Worm (Caenorhabditis elegans): ENCODE results near the gene cgt-2.

DNA sequence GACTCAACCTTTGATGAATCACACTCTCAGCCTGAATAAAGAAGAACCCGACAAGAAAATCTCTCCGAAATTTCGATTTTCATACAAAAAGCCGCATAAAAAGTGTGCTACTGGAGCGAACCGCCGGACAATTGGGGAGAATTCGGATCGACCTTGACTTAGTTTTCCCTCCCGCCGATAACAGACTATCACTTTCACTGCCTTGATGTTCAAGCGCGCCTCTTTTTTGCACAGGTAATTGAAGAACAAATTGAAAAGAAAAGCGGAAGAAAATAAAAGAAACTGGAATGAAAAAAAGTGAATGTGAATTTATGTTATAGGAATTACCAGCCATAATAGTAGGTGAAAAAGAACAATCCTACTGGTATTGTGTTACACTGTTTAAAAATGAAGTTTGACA lies 9.1 kb upstream of the cgt-2 start:
- TF ChIP-seq med-1 (GFP tag; optimal IDR thresholded peaks at IDR 0.05; ENCODE audit: insufficient read depth) (no peak), tab-1 (GFP tag; IDR thresholded peaks at IDR 0.05) (no peak), flt-1 (GFP tag; IDR thresholded peaks at IDR 0.05) (no peak), klf-2 (GFP tag; conservative IDR thresholded peaks at IDR 0.05) (no peak), ztf-23 (GFP tag; IDR thresholded peaks at IDR 0.05) (no peak)
